Fruit fly (Drosophila melanogaster) whole organism, embryonic: ENCODE measurements around the gene bsk.

Experiments used
- Awh ChIP-seq: fragments of 200-800 bp; sonication (Bioruptor generic); IDR thresholded peaks from 2 replicates; pipeline ENCODE4, ENCODE4 v1.3.6; 2022; ENCODE audit warnings: missing biosample characterization, missing genetic modification characterization
- CG1602 ChIP-seq: fragments of 200-800 bp; sonication (Bioruptor generic); optimal IDR thresholded peaks from 3 replicates; lab custom pipeline; 2016; ENCODE audit warnings: missing biosample characterization, missing genetic modification characterization
- Gsc ChIP-seq: fragments of 200-800 bp; sonication (Bioruptor generic); IDR thresholded peaks from 2 replicates; pipeline ENCODE4 v1.3.6; 2022; ENCODE audit warnings: missing biosample characterization, missing genetic modification characterization
- NC2α ChIP-seq: fragments of 200-800 bp; sonication (Bioruptor generic); optimal IDR thresholded peaks from 2 replicates; lab custom pipeline; 2016; ENCODE audit warnings: missing biosample characterization, missing genetic modification characterization
- btn ChIP-seq: fragments of 200-800 bp; sonication (Bioruptor generic); optimal IDR thresholded peaks from 2 replicates; lab custom pipeline; 2016; ENCODE audit warnings: missing biosample characterization, missing genetic modification characterization
- crol ChIP-seq: fragments of 200-800 bp; sonication (Bioruptor generic); IDR thresholded peaks from 2 replicates; pipeline ENCODE4 v1.3.6; 2022; ENCODE audit warnings: missing biosample characterization, missing genetic modification characterization
- insv ChIP-seq, 2 experiments: fragments of 200-800 bp; sonication (Bioruptor generic); optimal IDR thresholded peaks; 3 replicates each; lab custom pipeline; 2016 to 2018; ENCODE audit warnings: missing biosample characterization in 2 of 2, missing genetic modification characterization in 2 of 2
- psq ChIP-seq: fragments of 200-800 bp; sonication (Bioruptor generic); optimal IDR thresholded peaks from 2 replicates; lab custom pipeline; 2017; ENCODE audit warnings: missing biosample characterization, missing genetic modification characterization
- tin ChIP-seq: fragments of 200-800 bp; sonication (Bioruptor generic); optimal IDR thresholded peaks from 3 replicates; lab custom pipeline; 2016; ENCODE audit warnings: missing biosample characterization, missing genetic modification characterization
- vfl ChIP-seq: fragments of 200-800 bp; sonication (Bioruptor generic); optimal IDR thresholded peaks from 2 replicates; lab custom pipeline; 2016; ENCODE audit warnings: missing biosample characterization, missing genetic modification characterization

DNA sequence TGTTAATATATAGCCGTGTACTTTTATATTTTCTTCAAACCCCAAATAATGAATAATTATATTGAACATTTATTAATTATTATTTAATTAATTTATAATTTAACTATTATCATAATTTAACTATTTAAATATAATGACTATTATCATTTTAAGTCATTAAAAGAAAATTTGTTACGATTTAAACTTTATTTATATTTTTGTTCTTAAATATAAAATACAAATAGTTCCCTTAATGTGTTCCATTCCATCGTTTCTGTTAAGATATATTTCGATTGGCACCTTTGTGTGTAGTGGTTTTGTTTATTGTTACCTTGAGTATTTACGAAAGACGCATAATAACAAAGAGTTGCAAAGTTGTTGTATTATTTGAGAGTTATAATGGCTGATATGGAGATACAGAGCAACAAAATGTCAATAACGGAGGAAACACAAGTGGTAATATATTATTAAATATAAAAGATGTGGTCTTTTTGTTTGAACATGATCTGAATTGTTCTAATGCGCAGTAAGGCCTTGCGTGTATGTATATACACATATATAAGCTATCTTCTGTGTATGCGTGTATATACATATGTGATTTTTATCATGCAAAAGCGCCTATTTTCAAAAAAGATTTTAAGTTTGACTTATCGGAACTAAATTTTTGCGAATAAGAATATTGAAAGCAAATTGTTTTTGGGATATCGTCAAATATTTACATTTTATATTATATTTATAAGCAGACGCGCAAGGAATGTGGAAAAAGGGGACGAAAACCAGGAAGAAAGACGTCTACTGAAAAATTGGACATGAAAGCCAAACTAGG lies 13.7 kb upstream of the bsk start, which contains the start of gene REPTOR-BP:
- TF ChIP-seq CG1602 (no peak), NC2α (GFP tag; lab: Kevin White, UChicago) (no peak), insv (GFP tag; optimal IDR thresholded peaks at IDR 0.05; lab: Kevin White, UChicago) (no peak), psq (GFP tag; lab: Kevin White, UChicago) (no peak), Gsc (no peak), tin (GFP tag; lab: Kevin White, UChicago) (no peak), btn (GFP tag; lab: Kevin White, UChicago) (no peak), crol (GFP tag; lab: Robert Waterston, UW) (no peak), Awh (GFP tag; lab: Robert Waterston, UW) (no peak), vfl (GFP tag; lab: Kevin White, UChicago) (no peak)
